Fruit fly (Drosophila melanogaster): ENCODE data around the gene psidin.

psidin gene

DNA sequence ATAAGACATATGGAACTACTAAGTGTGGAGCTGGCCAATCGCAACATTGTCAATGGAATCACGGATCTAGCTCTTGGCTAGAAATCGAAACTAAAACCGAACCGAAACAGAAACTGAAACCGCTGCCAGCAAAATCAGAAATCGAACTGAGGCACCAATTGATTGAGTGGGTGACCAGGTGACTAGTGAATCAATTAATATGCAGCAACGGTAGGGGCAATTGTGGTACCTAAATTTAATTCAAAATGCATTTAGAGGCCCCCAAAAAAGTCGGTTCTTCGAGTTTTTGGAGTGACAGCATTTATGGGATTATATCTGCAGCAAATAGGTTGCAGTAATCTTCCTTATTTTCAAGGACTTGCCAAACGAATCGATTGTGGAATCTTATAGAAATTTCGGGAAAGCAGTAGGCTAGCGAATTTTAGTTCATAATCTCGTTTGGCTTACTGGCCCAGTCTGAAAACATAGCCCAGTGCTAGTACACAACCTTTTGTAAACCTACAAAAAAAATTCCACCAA, 8.0 kb upstream of the psidin start, which contains the start of the genes CG17190 and CG4836:
Gene CG17190, minus strand, starts transcription at position 101 of the 519 bp plus-strand sequence.
Gene CG4836, plus strand, starts transcription at position 469 of the 519 bp plus-strand sequence.
- TF ChIP-seq CG8478 (optimal IDR thresholded peaks at IDR 0.05) (no peak), CTCF (optimal IDR thresholded peaks at IDR 0.05) (no peak)

DNA sequence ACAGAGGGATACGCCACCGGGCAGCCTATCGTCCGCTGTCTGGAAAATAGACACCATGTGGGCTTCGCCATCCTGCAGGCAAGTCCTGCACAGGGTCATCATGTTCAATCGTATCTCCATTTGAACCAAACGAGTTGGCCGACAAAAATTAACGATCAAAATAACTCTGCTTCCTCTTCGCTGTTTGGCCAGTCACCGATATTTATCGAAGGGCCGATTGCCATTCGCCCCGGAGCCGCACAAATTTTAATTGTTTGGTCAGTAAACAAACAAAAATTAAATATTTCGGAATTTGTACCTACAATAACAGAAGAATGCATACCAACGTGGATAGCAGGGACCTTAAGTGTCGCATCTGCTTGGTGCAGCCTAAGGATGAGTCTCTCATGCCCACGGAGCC, 6.3 kb downstream of the psidin start, which contains the start of the genes CG4424 and CG4854:
Gene CG4424, minus strand, starts transcription at position 200 of the 400 bp plus-strand sequence.
Gene CG4854, plus strand, starts transcription at position 218 of the 400 bp plus-strand sequence.
- TF ChIP-seq CTCF (optimal IDR thresholded peaks at IDR 0.05) (no peak), CG8478 (optimal IDR thresholded peaks at IDR 0.05) (no peak)

DNA sequence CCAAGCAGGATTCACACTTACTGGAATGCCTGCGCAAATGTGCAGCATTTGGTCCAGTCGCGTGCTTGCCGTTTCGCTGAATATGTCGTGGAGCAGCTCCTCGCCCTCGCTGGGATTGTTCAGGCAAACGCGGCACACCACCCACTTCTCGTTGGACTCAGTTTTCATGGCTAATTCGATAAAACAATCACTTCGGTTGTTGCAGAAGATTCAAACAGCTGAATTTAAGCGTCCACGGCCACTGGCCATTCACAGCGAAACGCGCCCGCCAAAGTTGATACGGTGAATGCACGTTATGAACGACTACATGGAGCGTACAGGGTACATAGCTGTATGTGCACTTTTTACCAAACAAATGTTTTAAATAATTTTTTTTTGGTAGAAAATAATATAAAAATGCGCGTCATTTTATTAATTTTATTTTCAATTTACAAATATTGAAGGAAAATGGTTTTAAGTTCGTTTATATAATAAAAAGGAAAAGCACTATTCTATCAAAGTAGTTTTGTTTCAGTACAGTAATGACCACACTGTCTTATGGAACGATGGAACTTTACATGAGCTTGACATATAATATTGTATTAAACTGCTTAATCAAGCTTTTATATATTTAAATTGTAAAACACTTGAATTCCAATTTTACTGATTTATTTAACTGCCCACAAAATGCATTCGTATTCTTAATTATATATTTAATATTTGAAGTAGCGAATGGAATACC, 9.7 kb downstream of the psidin start, which contains the start of gene trem:
Gene trem, minus strand, starts transcription at position 267 of the 721 bp plus-strand sequence.
- TF ChIP-seq CTCF (optimal IDR thresholded peaks at IDR 0.05) (no peak), CG8478 (optimal IDR thresholded peaks at IDR 0.05) (no peak)

DNA sequence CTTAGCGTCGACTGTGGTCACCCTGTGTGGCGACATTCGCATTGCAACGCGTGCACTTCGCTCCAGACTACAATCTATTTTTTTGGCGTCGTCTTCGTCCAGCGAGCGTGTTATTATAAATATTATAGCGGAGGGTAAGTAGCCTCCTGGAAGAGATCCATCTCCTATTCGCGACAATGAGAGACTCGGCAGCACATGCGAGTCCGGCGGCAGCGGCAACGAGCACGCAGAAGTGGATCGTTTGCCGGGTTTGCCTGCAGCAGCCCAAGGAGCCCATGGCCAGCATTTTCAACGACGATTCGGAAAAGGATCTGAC, 10.2 kb downstream of the psidin start, which contains the start of gene idc:
Gene idc, plus strand, starts transcription at position 60 of the 316 bp plus-strand sequence.
- no peak for TF ChIP-seq CG8478 (optimal IDR thresholded peaks at IDR 0.05)
- no peak for TF ChIP-seq CTCF (optimal IDR thresholded peaks at IDR 0.05)

DNA sequence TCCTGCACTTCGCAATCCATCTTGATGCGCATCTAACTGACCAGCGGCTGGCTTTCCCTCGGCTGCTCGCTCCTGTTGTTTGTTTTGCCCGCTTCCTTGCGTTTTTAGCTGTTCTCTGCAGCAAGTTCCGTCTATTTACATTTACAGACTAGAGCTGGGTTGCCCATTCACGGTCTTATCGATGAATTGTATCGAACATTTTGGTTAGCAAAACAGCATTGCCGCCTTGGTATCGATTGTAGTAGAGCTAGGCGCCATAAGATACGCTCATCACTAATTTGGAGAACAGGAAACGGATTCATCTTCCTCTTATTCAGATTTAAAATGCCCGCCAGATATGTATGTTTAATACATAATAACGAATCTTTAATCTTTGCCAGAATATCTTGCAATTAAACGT, 14.4 kb downstream of the psidin start, which contains the start of gene Regnase-1:
Gene Regnase-1, minus strand, starts transcription at position 170 of the 400 bp plus-strand sequence.
- TF ChIP-seq CG8478 (optimal IDR thresholded peaks at IDR 0.05) (no peak), CTCF (optimal IDR thresholded peaks at IDR 0.05) (no peak)

DNA sequence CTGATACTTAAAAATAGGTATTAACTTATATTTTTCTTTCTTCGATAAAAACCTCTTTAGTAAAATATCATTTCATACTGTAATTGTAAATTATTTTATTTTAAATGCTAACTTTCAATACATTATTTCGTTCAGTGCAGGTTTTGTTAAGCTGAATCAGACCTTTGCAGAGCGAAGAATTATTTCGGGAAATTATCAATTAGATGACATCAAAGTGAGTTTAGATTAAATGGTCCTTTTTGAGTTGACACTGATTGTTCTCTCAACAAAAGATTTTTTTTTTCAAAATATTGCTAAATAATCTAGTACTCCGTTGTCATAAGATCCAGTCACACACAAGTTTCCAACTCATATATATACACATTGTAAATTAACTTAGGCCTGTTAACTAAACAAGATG, 21.0 kb downstream of the psidin start, which contains the start of the genes CG33934 and Indy-2:
Gene CG33934, plus strand, starts transcription at position 301 of the 400 bp plus-strand sequence.
Gene Indy-2, plus strand, starts transcription at position 301 of the 400 bp plus-strand sequence.
- TF ChIP-seq CG8478 (optimal IDR thresholded peaks at IDR 0.05) (no peak), CTCF (optimal IDR thresholded peaks at IDR 0.05) (no peak)

DNA sequence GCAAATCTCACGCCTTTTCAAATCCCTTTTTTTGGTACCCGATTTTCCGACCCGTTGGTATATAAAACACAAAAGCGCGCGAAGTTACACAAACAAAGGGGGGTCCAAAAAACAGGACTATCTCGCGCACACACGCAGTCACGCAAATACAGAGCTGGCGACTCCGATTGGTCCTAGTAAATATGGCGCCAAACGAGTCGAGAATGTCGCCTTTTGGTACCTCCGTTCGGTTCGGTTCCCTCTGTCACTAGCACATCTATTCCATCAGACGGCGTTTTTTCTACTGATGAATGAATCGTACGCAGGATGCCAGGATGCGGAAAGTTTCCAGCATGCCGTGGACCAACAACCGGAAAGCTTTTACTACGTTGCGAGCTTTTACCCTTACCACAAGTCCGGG, 34.3 kb downstream of the psidin start, which contains the start of gene CG17193:
Gene CG17193, minus strand, starts transcription at position 289 of the 400 bp plus-strand sequence.
- TF ChIP-seq CG8478 (optimal IDR thresholded peaks at IDR 0.05) (no peak), CTCF (optimal IDR thresholded peaks at IDR 0.05) (no peak)

DNA sequence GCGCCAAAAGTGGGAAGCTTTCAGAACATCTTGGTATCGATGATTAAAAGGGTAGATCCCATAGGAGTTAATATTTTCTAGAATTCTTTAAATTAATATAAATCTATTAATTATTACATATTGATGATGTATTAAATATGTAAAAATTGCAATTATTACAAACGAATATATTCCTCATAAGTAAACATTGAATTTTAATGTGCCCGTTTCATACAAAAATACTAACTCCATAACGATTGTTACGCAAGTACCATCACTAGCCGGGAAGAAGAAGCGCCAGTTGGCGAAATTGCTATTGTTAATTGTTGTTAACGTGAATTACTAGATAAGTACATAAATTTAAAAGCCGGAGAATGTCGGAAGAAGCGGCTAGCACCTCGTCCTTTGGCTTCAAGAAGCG, 36.0 kb downstream of the psidin start, which contains the start of gene mdlc:
Gene mdlc, plus strand, starts transcription at position 248 of the 400 bp plus-strand sequence.
- TF ChIP-seq CG8478 (optimal IDR thresholded peaks at IDR 0.05) (no peak), CTCF (optimal IDR thresholded peaks at IDR 0.05) (peak in 1 of 2 experiments; percentile 14)

DNA sequence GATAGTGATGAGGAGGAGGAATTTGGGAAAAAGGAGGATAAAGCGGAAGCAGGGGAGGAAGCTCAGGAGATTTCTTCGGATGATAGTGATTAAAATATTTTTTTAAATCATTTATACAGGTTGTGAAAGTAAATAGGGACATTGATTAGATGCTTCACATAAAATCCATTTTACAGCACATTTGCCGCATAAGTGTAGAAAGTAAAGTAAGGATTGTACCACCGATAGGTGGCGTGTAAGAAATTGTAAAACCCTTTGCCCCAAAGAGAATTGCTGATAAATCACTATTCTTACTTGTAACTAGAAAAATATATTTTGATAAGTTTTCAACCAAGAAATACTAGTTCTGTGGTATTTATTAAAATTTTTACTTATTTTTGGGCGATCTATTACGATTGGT, 37.5 kb downstream of the psidin start:
- TF ChIP-seq CTCF (optimal IDR thresholded peaks at IDR 0.05) (peak; percentile 76 to 88), CG8478 (optimal IDR thresholded peaks at IDR 0.05) (no peak)

DNA sequence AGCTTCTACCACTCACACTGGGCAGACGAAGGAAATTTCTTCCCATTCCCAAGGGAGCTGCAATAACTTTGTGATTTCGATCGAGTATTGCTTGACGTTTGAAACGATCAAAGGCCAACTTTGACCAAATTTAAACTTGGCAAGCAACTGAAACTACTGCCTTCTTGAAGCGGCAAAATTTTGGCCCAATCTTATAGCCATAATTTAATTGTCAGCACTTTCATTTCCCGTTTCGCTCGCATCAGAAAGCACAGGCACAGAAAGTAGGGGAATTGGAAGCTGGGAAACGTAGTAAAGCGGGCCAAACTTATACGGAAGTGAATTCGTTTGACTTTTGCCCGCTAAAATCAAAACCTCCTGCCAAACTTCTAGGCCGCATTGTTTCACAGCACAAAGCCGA, 38.1 kb downstream of the psidin start, which contains the start of gene CG4390:
Gene CG4390, minus strand, starts transcription at position 101 of the 400 bp plus-strand sequence.
- no peak for TF ChIP-seq CG8478 (optimal IDR thresholded peaks at IDR 0.05)
- TF ChIP-seq CTCF (optimal IDR thresholded peaks at IDR 0.05): no peak

DNA sequence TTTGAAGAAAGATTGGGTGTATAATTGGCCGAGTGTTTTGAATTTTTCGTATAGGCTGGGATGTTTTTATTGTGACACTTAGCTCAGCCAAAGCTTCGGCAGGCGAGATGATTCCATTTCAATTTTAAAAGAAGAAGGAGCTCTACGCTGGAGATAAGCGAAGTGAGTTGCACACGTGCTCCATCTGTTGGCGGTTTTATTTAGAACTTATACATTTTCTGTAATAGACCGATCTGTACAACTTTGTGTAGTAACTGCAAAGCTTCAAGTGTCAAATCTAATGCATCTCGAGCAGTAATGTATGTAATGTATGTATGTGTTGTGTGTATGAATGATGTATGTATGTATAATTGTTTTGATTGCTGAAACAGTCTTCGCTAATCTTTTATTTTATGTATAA, 44.9 kb downstream of the psidin start:
- TF ChIP-seq CTCF (optimal IDR thresholded peaks at IDR 0.05): peak; percentile 56
- TF ChIP-seq CG8478 (optimal IDR thresholded peaks at IDR 0.05): no peak
